Fruit fly (Drosophila melanogaster) whole organism, embryonic: Measurements from ENCODE around the gene ago.

Experiments used
- CG10321 ChIP-seq: fragments of 200-800 bp; sonication (Bioruptor generic); IDR thresholded peaks from 2 replicates; pipeline ENCODE4 v1.3.6; 2022; ENCODE audit warnings: missing biosample characterization, missing genetic modification characterization
- CG10979 ChIP-seq: fragments of 200-800 bp; sonication (Bioruptor generic); optimal IDR thresholded peaks from 2 replicates; lab custom pipeline; 2018; ENCODE audit warnings: missing biosample characterization, mild to moderate bottlenecking, missing genetic modification characterization, moderate library complexity
- CG12299 ChIP-seq: fragments of 200-800 bp; sonication (Bioruptor generic); optimal IDR thresholded peaks from 2 replicates; lab custom pipeline; 2018; ENCODE audit warnings: missing biosample characterization, mild to moderate bottlenecking, missing genetic modification characterization
- CG12391 ChIP-seq: fragments of 200-800 bp; sonication (Bioruptor generic); optimal IDR thresholded peaks from 3 replicates; lab custom pipeline; 2018; ENCODE audit warnings: missing biosample characterization, mild to moderate bottlenecking, missing genetic modification characterization, moderate library complexity
- CG12659 ChIP-seq: fragments of 200-800 bp; sonication (Bioruptor generic); optimal IDR thresholded peaks from 3 replicates; lab custom pipeline; 2017; ENCODE audit warnings: mild to moderate bottlenecking, missing biosample characterization, missing genetic modification reagents, missing genetic modification characterization
- CG13287 ChIP-seq: fragments of 200-800 bp; sonication (Bioruptor generic); IDR thresholded peaks from 2 replicates; pipeline ENCODE4 v1.3.6; 2022; ENCODE audit warnings: missing biosample characterization, missing genetic modification characterization; ENCODE audit not compliant: partially characterized antibody
- CG13296 ChIP-seq: fragments of 200-800 bp; sonication (Bioruptor generic); optimal IDR thresholded peaks from 3 replicates; lab custom pipeline; 2018; ENCODE audit warnings: missing biosample characterization, mild to moderate bottlenecking, missing genetic modification characterization
- CG13624 ChIP-seq: fragments of 200-800 bp; sonication (Bioruptor generic); optimal IDR thresholded peaks from 2 replicates; lab custom pipeline; 2016; ENCODE audit warnings: missing biosample characterization, missing genetic modification characterization
- CG13894 ChIP-seq: fragments of 200-800 bp; sonication (Bioruptor generic); optimal IDR thresholded peaks from 3 replicates; lab custom pipeline; 2018; ENCODE audit warnings: missing biosample characterization, mild to moderate bottlenecking, missing genetic modification characterization, moderate library complexity
- CG16813 ChIP-seq: fragments of 200-800 bp; sonication (Bioruptor generic); IDR thresholded peaks from 3 replicates; pipeline ENCODE4 v1.3.6; 2022; ENCODE audit warnings: missing biosample characterization, missing genetic modification characterization; ENCODE audit not compliant: partially characterized antibody
- CG30020 ChIP-seq: fragments of 200-800 bp; optimal IDR thresholded peaks from 2 replicates; lab custom pipeline; 2019; ENCODE audit warnings: missing biosample characterization, mild to moderate bottlenecking, missing genetic modification characterization, moderate library complexity
- CG3163 ChIP-seq: fragments of 200-800 bp; sonication (Bioruptor generic); optimal IDR thresholded peaks from 3 replicates; lab custom pipeline; 2016; ENCODE audit warnings: missing biosample characterization, missing genetic modification characterization
- CG3407 ChIP-seq: fragments of 200-800 bp; sonication (Bioruptor generic); optimal IDR thresholded peaks from 2 replicates; lab custom pipeline; 2018; ENCODE audit warnings: missing biosample characterization, mild to moderate bottlenecking, missing genetic modification characterization
- CG4424 ChIP-seq: fragments of 200-800 bp; sonication (Bioruptor generic); optimal IDR thresholded peaks from 3 replicates; lab custom pipeline; 2016; ENCODE audit warnings: missing biosample characterization, missing genetic modification characterization
- CG6254 ChIP-seq: fragments of 200-800 bp; sonication (Bioruptor generic); optimal IDR thresholded peaks from 3 replicates; lab custom pipeline; 2017; ENCODE audit warnings: mild to moderate bottlenecking, missing biosample characterization, missing genetic modification reagents, missing genetic modification characterization
- CG7786 ChIP-seq: fragments of 200-800 bp; sonication (Bioruptor generic); optimal IDR thresholded peaks from 2 replicates; lab custom pipeline; 2016; ENCODE audit warnings: missing biosample characterization, missing genetic modification characterization
- CG7928 ChIP-seq: fragments of 200-800 bp; sonication (Bioruptor generic); optimal IDR thresholded peaks from 2 replicates; lab custom pipeline; 2017; ENCODE audit warnings: missing biosample characterization, mild to moderate bottlenecking, missing genetic modification characterization
- CG8388 ChIP-seq: fragments of 200-800 bp; sonication (Bioruptor generic); optimal IDR thresholded peaks from 2 replicates; lab custom pipeline; 2019; ENCODE audit warnings: missing biosample characterization, mild to moderate bottlenecking, missing genetic modification characterization, moderate library complexity
- Dfd ChIP-seq, 2 experiments: fragments of >200 bp; optimal IDR thresholded peaks; 2 replicates each; lab custom pipeline; 2017; ENCODE audit warnings: missing biosample characterization in 2 of 2, missing genetic modification characterization in 2 of 2
- Doc3 ChIP-seq: fragments of 200-800 bp; sonication (Bioruptor generic); IDR thresholded peaks from 3 replicates; pipeline ENCODE4 v1.3.6; 2022; ENCODE audit warnings: missing biosample characterization, missing genetic modification characterization; ENCODE audit not compliant: partially characterized antibody
- Hsf ChIP-seq: fragments of 200-800 bp; sonication (Bioruptor generic); optimal IDR thresholded peaks from 3 replicates; lab custom pipeline; 2016; ENCODE audit warnings: missing biosample characterization, missing genetic modification characterization
- Jarid2 ChIP-seq: fragments of 200-800 bp; sonication (Bioruptor generic); optimal IDR thresholded peaks from 3 replicates; lab custom pipeline; 2017; ENCODE audit warnings: mild to moderate bottlenecking, missing biosample characterization, missing genetic modification reagents, missing genetic modification characterization
- Mad ChIP-seq: fragments of 200-800 bp; sonication (Bioruptor generic); optimal IDR thresholded peaks from 2 replicates; lab custom pipeline; 2016; ENCODE audit warnings: missing biosample characterization, missing genetic modification characterization
- Max ChIP-seq: fragments of 200-800 bp; sonication (Bioruptor generic); optimal IDR thresholded peaks from 2 replicates; lab custom pipeline; 2016; ENCODE audit warnings: missing biosample characterization, mild to moderate bottlenecking, missing genetic modification characterization
- NFAT ChIP-seq: fragments of 200-800 bp; sonication (Bioruptor generic); IDR thresholded peaks from 2 replicates; pipeline ENCODE4 v1.3.6; 2022; ENCODE audit warnings: missing biosample characterization, missing genetic modification characterization
- Neu2 ChIP-seq: fragments of 200-800 bp; sonication (Bioruptor generic); optimal IDR thresholded peaks from 3 replicates; lab custom pipeline; 2016; ENCODE audit warnings: missing biosample characterization, missing genetic modification characterization, borderline replicate concordance
- Side ChIP-seq: fragments of 200-800 bp; sonication (Bioruptor generic); optimal IDR thresholded peaks from 2 replicates; lab custom pipeline; 2016; ENCODE audit warnings: missing biosample characterization, missing genetic modification characterization
- Sox102F ChIP-seq: fragments of 200-800 bp; sonication (Bioruptor generic); optimal IDR thresholded peaks from 2 replicates; lab custom pipeline; 2018; ENCODE audit warnings: missing biosample characterization, mild to moderate bottlenecking, missing genetic modification characterization, moderate library complexity
- Vsx1 ChIP-seq: fragments of 200-800 bp; sonication (Bioruptor generic); optimal IDR thresholded peaks from 2 replicates; lab custom pipeline; 2017; ENCODE audit warnings: missing biosample characterization, mild to moderate bottlenecking, missing genetic modification characterization, missing genetic modification reagents
- bbx ChIP-seq: fragments of 200-800 bp; sonication (Bioruptor generic); IDR thresholded peaks from 2 replicates; pipeline ENCODE4 v1.3.6; 2022; ENCODE audit warnings: missing biosample characterization, missing genetic modification characterization; ENCODE audit not compliant: partially characterized antibody
- bigmax ChIP-seq: fragments of 200-800 bp; sonication (Bioruptor generic); optimal IDR thresholded peaks from 2 replicates; lab custom pipeline; 2018; ENCODE audit warnings: missing biosample characterization, mild to moderate bottlenecking, missing genetic modification characterization
- btn ChIP-seq: fragments of 200-800 bp; sonication (Bioruptor generic); optimal IDR thresholded peaks from 2 replicates; lab custom pipeline; 2016; ENCODE audit warnings: missing biosample characterization, missing genetic modification characterization
- chm ChIP-seq: fragments of 200-800 bp; sonication (Bioruptor generic); IDR thresholded peaks from 2 replicates; pipeline ENCODE4 v1.3.6; 2022; ENCODE audit warnings: missing biosample characterization, missing genetic modification characterization
- ci ChIP-seq: fragments of 200-800 bp; sonication (Bioruptor generic); IDR thresholded peaks from 3 replicates; pipeline ENCODE4 v1.3.6; 2022; ENCODE audit warnings: missing biosample characterization, missing genetic modification characterization
- dpn ChIP-seq, 2 experiments: fragments of 200-800 bp; sonication (Bioruptor generic); optimal IDR thresholded peaks; 3 replicates each; lab custom pipeline; 2016; ENCODE audit warnings: missing biosample characterization in 2 of 2, missing genetic modification characterization in 2 of 2
- eyg ChIP-seq: fragments of 200-800 bp; sonication (Bioruptor generic); optimal IDR thresholded peaks from 3 replicates; lab custom pipeline; 2016; ENCODE audit warnings: missing biosample characterization, missing genetic modification characterization
- fu2 ChIP-seq: fragments of 200-800 bp; sonication (Bioruptor generic); optimal IDR thresholded peaks from 2 replicates; lab custom pipeline; 2016; ENCODE audit warnings: missing biosample characterization, missing genetic modification characterization
- gsb ChIP-seq: fragments of 200-800 bp; sonication (Bioruptor generic); IDR thresholded peaks from 2 replicates; pipeline ENCODE4 v1.3.6; 2022; ENCODE audit warnings: missing biosample characterization, missing genetic modification characterization
- jigr1 ChIP-seq: fragments of 200-800 bp; sonication (Bioruptor generic); IDR thresholded peaks from 3 replicates; pipeline ENCODE4 v1.3.6; 2022; ENCODE audit warnings: missing biosample characterization, missing genetic modification characterization
- klu ChIP-seq: fragments of 200-800 bp; sonication (Bioruptor generic); IDR thresholded peaks from 2 replicates; pipeline ENCODE4 v1.3.6; 2022; ENCODE audit warnings: missing biosample characterization, missing genetic modification characterization
- maf-S ChIP-seq: fragments of 200-800 bp; sonication (Bioruptor generic); optimal IDR thresholded peaks from 2 replicates; lab custom pipeline; 2016; ENCODE audit warnings: missing biosample characterization, missing genetic modification characterization
- nom ChIP-seq: fragments of 200-800 bp; sonication (Bioruptor generic); optimal IDR thresholded peaks from 2 replicates; lab custom pipeline; 2017; ENCODE audit warnings: missing biosample characterization, missing genetic modification characterization, mild to moderate bottlenecking, moderate library complexity, missing genetic modification reagents
- oc ChIP-seq: fragments of 200-800 bp; sonication (Bioruptor generic); optimal IDR thresholded peaks from 2 replicates; lab custom pipeline; 2018; ENCODE audit warnings: missing biosample characterization, mild to moderate bottlenecking, missing genetic modification characterization, moderate library complexity
- repo ChIP-seq: fragments of 200-800 bp; sonication (Bioruptor generic); optimal IDR thresholded peaks from 2 replicates; lab custom pipeline; 2016; ENCODE audit warnings: missing biosample characterization, missing genetic modification characterization
- sim ChIP-seq: fragments of 200-800 bp; sonication (Bioruptor generic); IDR thresholded peaks from 2 replicates; pipeline ENCODE4 v1.3.6; 2022; ENCODE audit warnings: missing biosample characterization, missing genetic modification characterization
- slou ChIP-seq: fragments of 200-800 bp; sonication (Bioruptor generic); optimal IDR thresholded peaks from 3 replicates; lab custom pipeline; 2016; ENCODE audit warnings: missing biosample characterization, missing genetic modification characterization
- tio ChIP-seq: fragments of 200-800 bp; sonication (Bioruptor generic); optimal IDR thresholded peaks from 2 replicates; lab custom pipeline; 2017; ENCODE audit warnings: missing biosample characterization, missing genetic modification characterization, inconsistent platforms
- zen ChIP-seq: fragments of 200-800 bp; sonication (Bioruptor generic); optimal IDR thresholded peaks from 3 replicates; lab custom pipeline; 2018; ENCODE audit warnings: missing biosample characterization, mild to moderate bottlenecking, missing genetic modification characterization, moderate library complexity

The ago gene

dm6 chr3L:4239442-4240322 lies 14.4 kb downstream of the ago start, which contains the start of gene Sqor (continued):
- TF ChIP-seq chm (peak; percentile 55; the same call in 1 of the 2 replicates), CG8388 (GFP tag; lab: Kevin White, UChicago) (peak; percentile 68), klu (peak; percentile 51), bbx (GFP tag; lab: Robert Waterston, UW) (no peak), CG12391 (tag; lab: Kevin White, UChicago) (peak; percentile 84), CG12659 (peak; percentile 91), nom (GFP tag; lab: Kevin White, UChicago) (peak; percentile 91), NFAT (peak; percentile 76), CG13296 (peak; percentile 93), CG4424 (GFP tag; lab: Kevin White, UChicago) (peak; percentile 66), sim (0 out of 2 replicates have a peak, but pooled peaks have one; percentile 26), CG7786 (peak; percentile 89), dpn (GFP tag; optimal IDR thresholded peaks at IDR 0.05; lab: Kevin White, UChicago) (peak; percentile 78 to 90), CG10321 (GFP tag; lab: Robert Waterston, UW) (peak; percentile 57; the same call in 1 of the 2 replicates), Dfd (GFP tag; optimal IDR thresholded peaks at IDR 0.05; lab: Kevin White, UChicago) (no peak), CG13624 (peak; percentile 81), oc (tag; lab: Kevin White, UChicago) (peak; percentile 83), Hsf (GFP tag; lab: Kevin White, UChicago) (peak; percentile 89), CG13894 (tag; lab: Kevin White, UChicago) (peak; percentile 85), CG6254 (no peak), slou (peak; percentile 68), Jarid2 (peak; percentile 54), CG13287 (GFP tag; lab: Robert Waterston, UW) (no peak), jigr1 (GFP tag; lab: Robert Waterston, UW) (peak; percentile 71; the same call in 2 of the 3 replicates), CG7928 (GFP tag; lab: Kevin White, UChicago) (peak; percentile 71), zen (tag; lab: Kevin White, UChicago) (no peak), CG3163 (GFP tag; lab: Kevin White, UChicago) (peak; percentile 70), Sox102F (peak; percentile 89), CG16813 (GFP tag; lab: Robert Waterston, UW) (no peak), repo (GFP tag; lab: Kevin White, UChicago) (peak; percentile 60), CG3407 (GFP tag; lab: Kevin White, UChicago) (peak; percentile 53), btn (peak; percentile 66), Vsx1 (GFP tag; lab: Kevin White, UChicago) (no peak), Mad (GFP tag; lab: Kevin White, UChicago) (peak; percentile 76), gsb (GFP tag; lab: Robert Waterston, UW) (peak; percentile 74), CG30020 (tag; lab: Kevin White, UChicago) (peak; percentile 49), ci (peak; percentile 80), Doc3 (GFP tag; lab: Robert Waterston, UW) (no peak), Side (GFP tag; lab: Kevin White, UChicago) (peak; percentile 87), fu2 (peak; percentile 90), Max (GFP tag; lab: Kevin White, UChicago) (peak; percentile 61), eyg (GFP tag; lab: Kevin White, UChicago) (peak; percentile 87), Neu2 (GFP tag; lab: Kevin White, UChicago) (peak; percentile 43), bigmax (GFP tag; lab: Kevin White, UChicago) (no peak), CG12299 (tag; lab: Kevin White, UChicago) (peak; percentile 83), maf-S (GFP tag; lab: Kevin White, UChicago) (peak; percentile 90), CG10979 (tag; lab: Kevin White, UChicago) (peak; percentile 33), tio (GFP tag; lab: Kevin White, UChicago) (no peak)
